Fruit fly (Drosophila melanogaster): ENCODE measurements around the gene ATP6AP2.

DNA sequence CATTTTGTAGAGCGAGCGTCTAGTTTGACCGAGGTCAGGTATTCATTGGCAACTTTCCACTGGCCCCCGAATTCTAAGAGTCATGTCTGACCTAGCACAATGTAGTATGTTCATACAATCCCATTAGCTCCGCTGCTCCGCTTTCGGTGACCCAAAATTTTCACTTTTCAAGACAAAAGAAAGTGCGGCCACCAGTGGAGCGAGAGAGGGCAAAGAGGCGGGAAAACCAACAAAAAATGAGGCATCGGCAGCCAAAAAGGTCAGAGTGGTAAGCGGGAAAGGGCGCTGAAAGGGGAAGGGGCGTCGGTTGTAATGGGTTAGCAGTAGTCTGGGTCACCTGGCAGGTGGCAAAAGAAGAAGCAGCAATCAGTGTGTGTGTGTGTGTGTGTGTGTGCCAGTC is 44.9 kb upstream of the ATP6AP2 start:
- TF ChIP-seq sd (tag; optimal IDR thresholded peaks at IDR 0.05): no peak
- TF ChIP-seq Scr (GFP tag; IDR thresholded peaks at IDR 0.05; ENCODE audit: partially characterized antibody): no peak
- TF ChIP-seq CG16779 (GFP tag; IDR thresholded peaks at IDR 0.05): no peak
